Fruit fly (Drosophila melanogaster) whole organism, embryonic: Measurements from ENCODE around the gene dlt.

Experiments
- Blimp-1 ChIP-seq: fragments of 200-800 bp; sonication (Bioruptor generic); optimal IDR thresholded peaks from 3 replicates; lab custom pipeline; 2018; ENCODE audit warnings: missing biosample characterization, missing genetic modification characterization, mild to moderate bottlenecking, moderate library complexity, missing genetic modification reagents
- CG1024 ChIP-seq: fragments of 200-800 bp; sonication (Bioruptor generic); IDR thresholded peaks from 2 replicates; pipeline ENCODE4 v1.3.6; 2022; ENCODE audit warnings: missing biosample characterization, missing genetic modification characterization
- CG10366 ChIP-seq: fragments of 200-800 bp; sonication (Bioruptor generic); IDR thresholded peaks from 2 replicates; pipeline ENCODE4 v1.3.6; 2022; ENCODE audit warnings: missing biosample characterization, missing genetic modification characterization
- CG10959 ChIP-seq: fragments of 200-800 bp; sonication (Bioruptor generic); IDR thresholded peaks from 2 replicates; pipeline ENCODE4 v1.3.6; 2022; ENCODE audit warnings: missing biosample characterization, missing genetic modification characterization
- CG11560 ChIP-seq: fragments of 200-800 bp; sonication (Bioruptor generic); IDR thresholded peaks from 3 replicates; pipeline ENCODE4 v1.3.6; 2022; ENCODE audit warnings: missing biosample characterization, missing genetic modification characterization
- CG12071 ChIP-seq: fragments of 200-800 bp; sonication (Bioruptor generic); optimal IDR thresholded peaks from 3 replicates; lab custom pipeline; 2018; ENCODE audit warnings: missing biosample characterization, mild to moderate bottlenecking, missing genetic modification characterization
- CG13424 ChIP-seq: fragments of 200-800 bp; sonication (Bioruptor generic); optimal IDR thresholded peaks from 2 replicates; lab custom pipeline; 2019; ENCODE audit warnings: missing biosample characterization, mild to moderate bottlenecking, missing genetic modification characterization, moderate library complexity
- CG14014 ChIP-seq: fragments of 200-800 bp; sonication (Bioruptor generic); IDR thresholded peaks from 2 replicates; pipeline ENCODE4 v1.3.6; 2022; ENCODE audit warnings: missing biosample characterization, missing genetic modification characterization
- CG17568 ChIP-seq: fragments of 200-800 bp; sonication (Bioruptor generic); optimal IDR thresholded peaks from 2 replicates; lab custom pipeline; 2018; ENCODE audit warnings: missing biosample characterization, mild to moderate bottlenecking, missing genetic modification characterization, moderate library complexity
- CG17612 ChIP-seq: fragments of 200-800 bp; sonication (Bioruptor generic); IDR thresholded peaks from 2 replicates; pipeline ENCODE4 v1.3.6; 2022; ENCODE audit warnings: missing biosample characterization, missing genetic modification characterization
- CG18011 ChIP-seq: fragments of 200-800 bp; sonication (Bioruptor generic); optimal IDR thresholded peaks from 2 replicates; lab custom pipeline; 2017; ENCODE audit warnings: missing biosample characterization, missing genetic modification characterization, mild to moderate bottlenecking, moderate library complexity, missing genotype
- CG30403 ChIP-seq: fragments of 200-800 bp; sonication (Bioruptor generic); optimal IDR thresholded peaks from 3 replicates; lab custom pipeline; 2016; ENCODE audit warnings: missing biosample characterization, missing genetic modification characterization
- CG3065 ChIP-seq: fragments of 200-800 bp; sonication (Bioruptor generic); optimal IDR thresholded peaks from 2 replicates; lab custom pipeline; 2016; ENCODE audit warnings: missing biosample characterization, missing genetic modification characterization
- CG5953 ChIP-seq: fragments of 200-800 bp; sonication (Bioruptor generic); IDR thresholded peaks from 2 replicates; pipeline ENCODE4 v1.3.6; 2022; ENCODE audit warnings: missing biosample characterization, missing genetic modification characterization
- CG7271 ChIP-seq: fragments of 200-800 bp; sonication (Bioruptor generic); optimal IDR thresholded peaks from 2 replicates; lab custom pipeline; 2018; ENCODE audit warnings: missing biosample characterization, mild to moderate bottlenecking, missing genetic modification characterization, moderate library complexity
- HLHmδ ChIP-seq: fragments of 200-800 bp; sonication (Bioruptor generic); optimal IDR thresholded peaks from 2 replicates; lab custom pipeline; 2018; ENCODE audit warnings: missing biosample characterization, mild to moderate bottlenecking, missing genetic modification characterization, moderate library complexity
- Hr3 ChIP-seq: fragments of 200-800 bp; sonication (Bioruptor generic); optimal IDR thresholded peaks from 3 replicates; lab custom pipeline; 2016; ENCODE audit warnings: missing biosample characterization, missing genetic modification characterization
- Jarid2 ChIP-seq: fragments of 200-800 bp; sonication (Bioruptor generic); optimal IDR thresholded peaks from 3 replicates; lab custom pipeline; 2017; ENCODE audit warnings: mild to moderate bottlenecking, missing biosample characterization, missing genetic modification reagents, missing genetic modification characterization
- MESR4 ChIP-seq: fragments of 200-800 bp; sonication (Bioruptor generic); optimal IDR thresholded peaks from 2 replicates; lab custom pipeline; 2018; ENCODE audit warnings: missing biosample characterization, mild to moderate bottlenecking, missing genetic modification characterization, moderate library complexity
- Med ChIP-seq: fragments of 200-800 bp; sonication (Bioruptor generic); peaks from one replicate; lab custom pipeline; 2016; ENCODE audit warnings: missing biosample characterization, missing genetic modification characterization, mild to moderate bottlenecking, inconsistent platforms, moderate library complexity
- Mrtf ChIP-seq: fragments of 200-800 bp; sonication (Bioruptor generic); IDR thresholded peaks from 3 replicates; pipeline ENCODE4 v1.3.6; 2022; ENCODE audit warnings: missing biosample characterization, missing genetic modification characterization
- Oli ChIP-seq: fragments of 200-800 bp; sonication (Bioruptor generic); optimal IDR thresholded peaks from 2 replicates; lab custom pipeline; 2018; ENCODE audit warnings: missing biosample characterization, mild to moderate bottlenecking, missing genetic modification characterization, moderate library complexity
- Optix ChIP-seq: fragments of 200-800 bp; sonication (Bioruptor generic); IDR thresholded peaks from 3 replicates; pipeline ENCODE4 v1.3.6; 2022; ENCODE audit warnings: missing biosample characterization, missing genetic modification characterization
- PHDP ChIP-seq: fragments of 200-800 bp; sonication (Bioruptor generic); optimal IDR thresholded peaks from 3 replicates; lab custom pipeline; 2018; ENCODE audit warnings: missing biosample characterization, mild to moderate bottlenecking, missing genetic modification characterization, moderate library complexity
- Six4 ChIP-seq: fragments of 200-800 bp; sonication (Bioruptor generic); optimal IDR thresholded peaks from 2 replicates; lab custom pipeline; 2016; ENCODE audit warnings: missing biosample characterization, missing genetic modification characterization
- Vsx1 ChIP-seq: fragments of 200-800 bp; sonication (Bioruptor generic); optimal IDR thresholded peaks from 2 replicates; lab custom pipeline; 2017; ENCODE audit warnings: missing biosample characterization, mild to moderate bottlenecking, missing genetic modification characterization, missing genetic modification reagents
- YL-1 ChIP-seq: fragments of 200-800 bp; sonication (Bioruptor generic); optimal IDR thresholded peaks from 3 replicates; lab custom pipeline; 2017; ENCODE audit warnings: missing biosample characterization, mild to moderate bottlenecking, missing genetic modification characterization
- ci ChIP-seq: fragments of 200-800 bp; sonication (Bioruptor generic); IDR thresholded peaks from 3 replicates; pipeline ENCODE4 v1.3.6; 2022; ENCODE audit warnings: missing biosample characterization, missing genetic modification characterization
- croc ChIP-seq: fragments of 200-800 bp; sonication (Bioruptor generic); conservative IDR thresholded peaks from 3 replicates; pipeline ENCODE4 v1.3.6; 2022; ENCODE audit warnings: missing biosample characterization, missing genetic modification characterization
- dati ChIP-seq: fragments of 200-800 bp; sonication (Bioruptor generic); IDR thresholded peaks from 2 replicates; pipeline ENCODE4 v1.3.6; 2022; ENCODE audit warnings: missing biosample characterization, missing genetic modification characterization
- emc ChIP-seq: fragments of 200-800 bp; sonication (Bioruptor generic); optimal IDR thresholded peaks from 2 replicates; lab custom pipeline; 2016; ENCODE audit warnings: missing biosample characterization, missing genetic modification characterization
- ems ChIP-seq: fragments of 200-800 bp; sonication (Bioruptor generic); optimal IDR thresholded peaks from 3 replicates; lab custom pipeline; 2016; ENCODE audit warnings: missing biosample characterization, missing genetic modification characterization
- gce ChIP-seq: fragments of 200-800 bp; sonication (Bioruptor generic); IDR thresholded peaks from 3 replicates; pipeline ENCODE4 v1.3.6; 2022; ENCODE audit warnings: missing biosample characterization, missing genetic modification characterization
- gt ChIP-seq: fragments of 200-800 bp; sonication (Bioruptor generic); IDR thresholded peaks from 2 replicates; pipeline ENCODE4 v1.3.6; 2022; ENCODE audit warnings: missing biosample characterization, missing genetic modification characterization
- hb ChIP-seq: fragments of 200-800 bp; sonication (Bioruptor generic); IDR thresholded peaks from 3 replicates; pipeline ENCODE4 v1.3.6; 2022; ENCODE audit warnings: missing biosample characterization, missing genetic modification characterization; ENCODE audit not compliant: partially characterized antibody
- lilli ChIP-seq: fragments of 200-800 bp; sonication (Bioruptor generic); optimal IDR thresholded peaks from 3 replicates; lab custom pipeline; 2016; ENCODE audit warnings: missing biosample characterization, missing genetic modification characterization
- lola ChIP-seq, 3 experiments: fragments of >200 bp in 2 of 3; fragments of 200-800 bp in 1 of 3; sonication (Bioruptor generic) in 1 of 3; optimal IDR thresholded peaks; 2 replicates each; lab custom pipeline; 2017 to 2019; ENCODE audit warnings: missing biosample characterization in 3 of 3, missing genetic modification characterization in 3 of 3, mild to moderate bottlenecking in 1 of 3, moderate library complexity in 1 of 3
- luna ChIP-seq: fragments of 200-800 bp; sonication (Bioruptor generic); optimal IDR thresholded peaks from 2 replicates; lab custom pipeline; 2016; ENCODE audit warnings: missing biosample characterization, missing genetic modification characterization
- mirr ChIP-seq: fragments of 200-800 bp; sonication (Bioruptor generic); optimal IDR thresholded peaks from 3 replicates; lab custom pipeline; 2018; ENCODE audit warnings: missing biosample characterization, mild to moderate bottlenecking, missing genetic modification characterization
- nmo ChIP-seq: fragments of 200-800 bp; sonication (Bioruptor generic); optimal IDR thresholded peaks from 2 replicates; lab custom pipeline; 2018; ENCODE audit warnings: missing biosample characterization, mild to moderate bottlenecking, missing genetic modification characterization, moderate library complexity
- onecut ChIP-seq: fragments of 200-800 bp; sonication (Bioruptor generic); IDR thresholded peaks from 2 replicates; pipeline ENCODE4 v1.3.6; 2022; ENCODE audit warnings: missing biosample characterization, missing genetic modification characterization
- org-1 ChIP-seq: fragments of 200-800 bp; sonication (Bioruptor generic); optimal IDR thresholded peaks from 2 replicates; lab custom pipeline; 2017; ENCODE audit warnings: missing biosample characterization, missing genetic modification characterization
- salm ChIP-seq: fragments of 200-800 bp; sonication (Bioruptor generic); optimal IDR thresholded peaks from 2 replicates; lab custom pipeline; 2018; ENCODE audit warnings: missing biosample characterization, mild to moderate bottlenecking, missing genetic modification characterization
- sc ChIP-seq, 3 experiments: fragments of >200 bp in 2 of 3; fragments of 200-800 bp in 1 of 3; sonication (Bioruptor generic) in 1 of 3; optimal IDR thresholded peaks; 2 replicates in 2 of 3; 3 replicates in 1 of 3; lab custom pipeline; 2017; ENCODE audit warnings: mild to moderate bottlenecking in 1 of 3, missing biosample characterization in 1 of 3, missing genetic modification characterization in 1 of 3, missing genetic modification reagents in 1 of 3
- schlank ChIP-seq: fragments of 200-800 bp; sonication (Bioruptor generic); optimal IDR thresholded peaks from 2 replicates; lab custom pipeline; 2018; ENCODE audit warnings: missing biosample characterization, mild to moderate bottlenecking, missing genetic modification characterization
- sd ChIP-seq: fragments of 200-800 bp; sonication (Bioruptor generic); optimal IDR thresholded peaks from 3 replicates; lab custom pipeline; 2018; ENCODE audit warnings: missing biosample characterization, mild to moderate bottlenecking, missing genetic modification characterization, moderate library complexity
- tio ChIP-seq: fragments of 200-800 bp; sonication (Bioruptor generic); optimal IDR thresholded peaks from 2 replicates; lab custom pipeline; 2017; ENCODE audit warnings: missing biosample characterization, missing genetic modification characterization, inconsistent platforms
- tll ChIP-seq, 2 experiments: fragments of 200-800 bp in 1 of 2; fragments of >200 bp in 1 of 2; sonication (Bioruptor generic) in 1 of 2; optimal IDR thresholded peaks; 2 replicates each; lab custom pipeline; 2017 to 2019; ENCODE audit warnings: missing biosample characterization in 2 of 2, missing genetic modification characterization in 2 of 2, mild to moderate bottlenecking in 1 of 2, moderate library complexity in 1 of 2
- twi ChIP-seq: fragments of 200-800 bp; optimal IDR thresholded peaks from 2 replicates; lab custom pipeline; 2019; ENCODE audit warnings: missing biosample characterization, mild to moderate bottlenecking, missing genetic modification characterization, moderate library complexity
- zfh2 ChIP-seq: fragments of 200-800 bp; sonication (Bioruptor generic); optimal IDR thresholded peaks from 2 replicates; lab custom pipeline; 2016; ENCODE audit warnings: missing biosample characterization, missing genetic modification characterization

The dlt gene

dm6 chr3L:1742552-1743097 lies 52.5 kb downstream of the dlt start (continued):
- TF ChIP-seq Jarid2 (peak; percentile 9), gt (GFP tag; lab: Robert Waterston, UW) (no peak), sd (no peak), YL-1 (GFP tag; lab: Kevin White, UChicago) (no peak), CG5953 (no peak), CG10959 (no peak), Oli (tag; lab: Kevin White, UChicago) (no peak), emc (GFP tag; lab: Kevin White, UChicago) (no peak), lola (GFP tag; optimal IDR thresholded peaks at IDR 0.05; lab: Kevin White, UChicago) (no peak), Mrtf (GFP tag; lab: Robert Waterston, UW) (no peak), Vsx1 (GFP tag; lab: Kevin White, UChicago) (no peak), CG17568 (GFP tag; lab: Kevin White, UChicago) (peak; percentile 27), luna (no peak), CG7271 (no peak), Hr3 (no peak), CG14014 (GFP tag; lab: Robert Waterston, UW) (no peak), CG18011 (GFP tag; lab: Kevin White, UChicago) (no peak), PHDP (tag; lab: Kevin White, UChicago) (no peak), HLHmδ (GFP tag; lab: Kevin White, UChicago) (peak; percentile 35), MESR4 (GFP tag; lab: Kevin White, UChicago) (no peak), CG3065 (GFP tag; lab: Kevin White, UChicago) (no peak), Med (peak; percentile 58), CG30403 (GFP tag; lab: Kevin White, UChicago) (no peak), sc (optimal IDR thresholded peaks at IDR 0.05; lab: Kevin White, UChicago) (no peak), sc (GFP tag; optimal IDR thresholded peaks at IDR 0.05; lab: Kevin White, UChicago) (peak; percentile 15), gce (GFP tag; lab: Robert Waterston, UW) (no peak), dati (no peak), schlank (tag; lab: Kevin White, UChicago) (no peak), tll (GFP tag; optimal IDR thresholded peaks at IDR 0.05; lab: Kevin White, UChicago) (no peak), org-1 (GFP tag; lab: Kevin White, UChicago) (no peak), Optix (GFP tag; lab: Robert Waterston, UW) (no peak), tio (peak; percentile 16), CG13424 (no peak), ci (GFP tag; lab: Robert Waterston, UW) (peak; percentile 22; the same call in 1 of the 3 replicates), mirr (GFP tag; lab: Kevin White, UChicago) (no peak), CG17612 (GFP tag; lab: Robert Waterston, UW) (no peak), CG10366 (0 out of 2 replicates have a peak, but pooled peaks have one; percentile 3), CG1024 (GFP tag; lab: Robert Waterston, UW) (peak; percentile 22; the same call in 1 of the 2 replicates), Blimp-1 (GFP tag; lab: Kevin White, UChicago) (no peak), CG12071 (GFP tag; lab: Kevin White, UChicago) (peak; percentile 29), ems (GFP tag; lab: Kevin White, UChicago) (no peak), lilli (GFP tag; lab: Kevin White, UChicago) (no peak), zfh2 (GFP tag; lab: Kevin White, UChicago) (no peak), croc (GFP tag; lab: Robert Waterston, UW) (no peak), salm (tag; lab: Kevin White, UChicago) (peak; percentile 9), onecut (GFP tag; lab: Robert Waterston, UW) (peak; percentile 16), CG11560 (no peak), Six4 (no peak), hb (GFP tag; lab: Robert Waterston, UW) (no peak), twi (tag; lab: Kevin White, UChicago) (peak; percentile 35), nmo (GFP tag; lab: Kevin White, UChicago) (no peak)
